Worm (Caenorhabditis elegans): ENCODE results near the gene sftb-6.

- TF ChIP-seq aly-1 (tag; optimal IDR thresholded peaks at IDR 0.05) (no peak), ets-7 (tag; optimal IDR thresholded peaks at IDR 0.05) (no peak), hnd-1 (tag; optimal IDR thresholded peaks at IDR 0.05) (no peak), ama-1 (optimal IDR thresholded peaks at IDR 0.05) (no peak), flt-1 (GFP tag; IDR thresholded peaks at IDR 0.05) (no peak), F13C5.2 (tag; optimal IDR thresholded peaks at IDR 0.05) (no peak), sea-1 (GFP tag; conservative IDR thresholded peaks at IDR 0.05) (no peak), pes-1 (GFP tag; IDR thresholded peaks at IDR 0.05) (no peak)
Observed at ce11 chrII:146933-147332, 48.7 kb downstream of the sftb-6 start, which contains the start of gene T25D3.4.
